Worm (Caenorhabditis elegans): ENCODE data around the gene C14C11.2.

DNA sequence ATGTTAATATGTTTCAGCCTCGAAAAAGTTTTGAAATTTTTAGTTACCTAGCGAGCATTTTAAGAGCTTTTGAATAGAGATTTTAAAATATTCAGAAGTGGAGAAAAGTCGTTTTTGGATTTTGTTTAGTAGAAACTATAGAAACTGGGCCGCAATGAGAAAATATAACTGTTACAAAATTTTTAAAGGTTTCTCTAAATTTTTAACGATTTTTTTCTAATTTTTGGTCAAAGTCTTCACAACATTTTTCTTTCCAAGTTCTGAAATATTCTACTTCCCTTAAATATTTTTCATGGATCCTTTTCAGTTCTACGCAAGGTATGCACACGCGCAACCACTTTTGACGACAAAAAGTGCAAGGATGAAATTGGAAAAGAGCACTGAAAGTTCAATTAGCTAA lies 44.6 kb downstream of the C14C11.2 start, which contains the start of gene peli-1:
- no peak for TF ChIP-seq T22C8.4 (GFP tag; IDR thresholded peaks at IDR 0.05)
- TF ChIP-seq ref-1 (GFP tag; conservative IDR thresholded peaks at IDR 0.05): no peak
- no peak for TF ChIP-seq flt-1 (GFP tag; IDR thresholded peaks at IDR 0.05)
- no peak for TF ChIP-seq cog-1 (tag; optimal IDR thresholded peaks at IDR 0.05)
- TF ChIP-seq ztf-23 (GFP tag; IDR thresholded peaks at IDR 0.05): no peak
- TF ChIP-seq klf-2 (GFP tag; conservative IDR thresholded peaks at IDR 0.05): no peak
- no peak for TF ChIP-seq tab-1 (GFP tag; IDR thresholded peaks at IDR 0.05)
- no peak for TF ChIP-seq ztf-29 (GFP tag; IDR thresholded peaks at IDR 0.05)
- TF ChIP-seq med-1 (GFP tag; optimal IDR thresholded peaks at IDR 0.05; ENCODE audit: insufficient read depth): no peak
